Worm (Caenorhabditis elegans) whole organism, L3 larva: ENCODE results near the gene F53F1.2.

Experiments used
- aly-2 ChIP-seq: fragments of 150-350 bp; optimal IDR thresholded peaks from 2 replicates; lab custom pipeline; 2014; ENCODE audit warnings: missing biosample characterization, missing genetic modification characterization
- ama-1 ChIP-seq: fragments of 150-350 bp; optimal IDR thresholded peaks from 2 replicates; lab custom pipeline; 2018
- ceh-16 ChIP-seq: sonication (generic microtip); optimal IDR thresholded peaks from 2 replicates; lab custom pipeline; 2017; ENCODE audit warnings: missing biosample characterization, missing genetic modification characterization
- ceh-28 ChIP-seq: fragments of 150-350 bp; optimal IDR thresholded peaks from 2 replicates; lab custom pipeline; 2014; ENCODE audit warnings: missing biosample characterization, missing genetic modification reagents, missing genetic modification characterization
- daf-12 ChIP-seq: fragments of 150-350 bp; optimal IDR thresholded peaks from 2 replicates; lab custom pipeline; 2014; ENCODE audit warnings: missing biosample characterization, missing genetic modification reagents, missing genetic modification characterization
- elt-1 ChIP-seq: fragments of 150-350 bp; optimal IDR thresholded peaks from 2 replicates; lab custom pipeline; 2014; ENCODE audit warnings: missing biosample characterization, missing genetic modification characterization
- eor-1 ChIP-seq, 2 experiments: fragments of 150-350 bp; optimal IDR thresholded peaks; 2 replicates each; lab custom pipeline; 2014 to 2018; ENCODE audit warnings: missing biosample characterization in 2 of 2, missing genetic modification characterization in 2 of 2
- fkh-10 ChIP-seq: sonication (generic microtip); optimal IDR thresholded peaks from 2 replicates; lab custom pipeline; 2017; ENCODE audit warnings: missing biosample characterization, missing genetic modification reagents, missing genetic modification characterization
- fkh-2 ChIP-seq: fragments of 150-350 bp; optimal IDR thresholded peaks from 2 replicates; lab custom pipeline; 2014; ENCODE audit warnings: missing biosample characterization, missing genetic modification reagents, missing genetic modification characterization
- fos-1 ChIP-seq: fragments of 150-350 bp; optimal IDR thresholded peaks from 2 replicates; lab custom pipeline; 2014; ENCODE audit warnings: missing biosample characterization, missing genetic modification characterization
- hmg-11 ChIP-seq: sonication (generic microtip); optimal IDR thresholded peaks from 2 replicates; lab custom pipeline; 2016; ENCODE audit warnings: missing genetic modification characterization, missing compliant biosample characterization
- jun-1 ChIP-seq: fragments of 150-350 bp; optimal IDR thresholded peaks from 2 replicates; lab custom pipeline; 2014; ENCODE audit warnings: missing biosample characterization, missing genetic modification reagents, missing genetic modification characterization
- lin-39 ChIP-seq: fragments of 150-350 bp; optimal IDR thresholded peaks from 2 replicates; lab custom pipeline; 2018; ENCODE audit warnings: missing biosample characterization, missing genetic modification reagents, missing genetic modification characterization
- lsy-12 ChIP-seq: sonication (generic microtip); optimal IDR thresholded peaks from 2 replicates; lab custom pipeline; 2016; ENCODE audit warnings: mild to moderate bottlenecking, missing genetic modification characterization, missing compliant biosample characterization
- mdl-1 ChIP-seq: fragments of 150-350 bp; optimal IDR thresholded peaks from 2 replicates; lab custom pipeline; 2014; ENCODE audit warnings: missing biosample characterization, missing genetic modification characterization
- mml-1 ChIP-seq: fragments of 150-350 bp; sonication (generic microtip); optimal IDR thresholded peaks from 3 replicates; lab custom pipeline; 2014; ENCODE audit warnings: missing biosample characterization, missing genetic modification characterization
- nfya-1 ChIP-seq: sonication (generic microtip); optimal IDR thresholded peaks from 2 replicates; lab custom pipeline; 2017; ENCODE audit warnings: missing genetic modification characterization, mild to moderate bottlenecking, missing compliant biosample characterization, antibody characterized with exemption, moderate library complexity; ENCODE audit not compliant: insufficient read depth
- nhr-11 ChIP-seq: fragments of 150-350 bp; optimal IDR thresholded peaks from 2 replicates; lab custom pipeline; 2014; ENCODE audit warnings: missing biosample characterization, missing genetic modification characterization
- nhr-23 ChIP-seq: fragments of 150-350 bp; optimal IDR thresholded peaks from 2 replicates; lab custom pipeline; 2014; ENCODE audit warnings: missing biosample characterization, missing genetic modification reagents, missing genetic modification characterization
- nhr-237 ChIP-seq: fragments of 150-350 bp; optimal IDR thresholded peaks from 2 replicates; lab custom pipeline; 2014; ENCODE audit warnings: missing biosample characterization, missing genetic modification characterization
- nhr-25 ChIP-seq: sonication (generic microtip); optimal IDR thresholded peaks from 2 replicates; lab custom pipeline; 2017; ENCODE audit warnings: missing biosample characterization, missing genetic modification characterization
- nhr-43 ChIP-seq: sonication (generic microtip); optimal IDR thresholded peaks from 2 replicates; lab custom pipeline; 2016; ENCODE audit warnings: mild to moderate bottlenecking, missing genetic modification characterization, missing compliant biosample characterization; ENCODE audit not compliant: poor library complexity, severe bottlenecking
- nhr-76 ChIP-seq: fragments of 150-350 bp; sonication (generic microtip); optimal IDR thresholded peaks from 5 replicates; lab custom pipeline; 2014; ENCODE audit warnings: missing biosample characterization, missing genetic modification characterization
- nhr-77 ChIP-seq: fragments of 150-350 bp; optimal IDR thresholded peaks from 2 replicates; lab custom pipeline; 2014; ENCODE audit warnings: missing biosample characterization, missing genetic modification characterization
- pha-4 ChIP-seq: fragments of 150-350 bp; optimal IDR thresholded peaks from 2 replicates; lab custom pipeline; 2014; ENCODE audit warnings: missing biosample characterization, missing genetic modification reagents, missing genetic modification characterization
- pqm-1 ChIP-seq: fragments of 150-350 bp; optimal IDR thresholded peaks from 2 replicates; lab custom pipeline; 2017; ENCODE audit warnings: missing biosample characterization, missing genetic modification characterization, inconsistent platforms
- sea-2 ChIP-seq: fragments of 150-350 bp; sonication (generic microtip); optimal IDR thresholded peaks from 4 replicates; lab custom pipeline; 2014; ENCODE audit warnings: missing biosample characterization, missing genetic modification reagents, missing genetic modification characterization
- tbx-2 ChIP-seq: sonication (generic microtip); optimal IDR thresholded peaks from 2 replicates; lab custom pipeline; 2016; ENCODE audit warnings: mild to moderate bottlenecking, missing genetic modification characterization, missing compliant biosample characterization
- unc-62 ChIP-seq: fragments of 150-350 bp; sonication (generic microtip); optimal IDR thresholded peaks from 4 replicates; lab custom pipeline; 2014; ENCODE audit warnings: missing biosample characterization, missing genetic modification reagents, missing genetic modification characterization
- zag-1 ChIP-seq: fragments of 150-350 bp; optimal IDR thresholded peaks from 2 replicates; lab custom pipeline; 2014; ENCODE audit warnings: missing biosample characterization, missing genetic modification characterization
- ztf-11 ChIP-seq: fragments of 150-350 bp; optimal IDR thresholded peaks from 2 replicates; lab custom pipeline; 2014; ENCODE audit warnings: missing biosample characterization, missing genetic modification characterization

Gene F53F1.2

DNA sequence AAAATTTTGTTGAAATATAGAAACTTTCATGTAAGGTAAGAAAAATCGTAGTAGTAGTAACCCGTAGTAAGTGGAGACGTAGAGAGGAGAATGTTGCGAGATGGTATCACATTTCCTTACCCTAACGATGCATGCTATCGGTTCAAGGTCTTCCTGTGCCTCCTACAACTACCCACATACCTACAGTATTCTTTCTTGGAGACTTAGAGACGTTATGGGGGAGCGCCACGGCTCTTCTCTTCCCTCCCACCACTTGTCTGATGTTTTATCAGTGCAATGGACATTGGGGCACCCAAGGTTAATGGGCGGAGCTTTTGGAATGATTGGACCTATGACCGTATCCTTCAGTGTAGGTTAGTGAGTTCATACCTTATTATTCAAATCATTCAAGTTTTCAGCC lies 15.7 kb upstream of the F53F1.2 start:
- no peak for TF ChIP-seq pha-4 (tag; lab: Kevin White, UChicago)
- TF ChIP-seq nhr-43 (tag; lab: Kevin White, UChicago) = peak; percentile 26
- TF ChIP-seq fos-1 = no peak
- TF ChIP-seq eor-1 (tag; optimal IDR thresholded peaks at IDR 0.05; lab: Kevin White, UChicago) = no peak
- peak; percentile 56 for TF ChIP-seq nfya-1 (tag; lab: Kevin White, UChicago)
- TF ChIP-seq ztf-11 (tag; lab: Kevin White, UChicago) = no peak
- no peak for TF ChIP-seq daf-12 (tag; lab: Kevin White, UChicago)
- no peak for TF ChIP-seq nhr-77 (tag; lab: Kevin White, UChicago)
- TF ChIP-seq unc-62 (GFP tag; lab: Kevin White, UChicago) = no peak
- no peak for TF ChIP-seq pqm-1 (tag; lab: Kevin White, UChicago)
- peak; percentile 63 for TF ChIP-seq nhr-25
- no peak for TF ChIP-seq ama-1 (lab: Kevin White, UChicago)

- TF ChIP-seq jun-1 (tag; lab: Kevin White, UChicago) (peak; percentile 1), nhr-11 (tag; lab: Kevin White, UChicago) (no peak), ama-1 (lab: Kevin White, UChicago) (peak; percentile 54), aly-2 (tag; lab: Kevin White, UChicago) (no peak), mml-1 (tag; lab: Kevin White, UChicago) (no peak), ceh-16 (no peak), nhr-25 (peak; percentile 69), lin-39 (tag; lab: Kevin White, UChicago) (peak; percentile 36), nhr-43 (tag; lab: Kevin White, UChicago) (peak; percentile 45), nhr-237 (tag; lab: Kevin White, UChicago) (no peak), fkh-10 (GFP tag; lab: Kevin White, UChicago) (peak; percentile 26), mdl-1 (no peak), nhr-77 (tag; lab: Kevin White, UChicago) (no peak), nhr-76 (tag; lab: Kevin White, UChicago) (no peak), zag-1 (no peak), eor-1 (tag; optimal IDR thresholded peaks at IDR 0.05; lab: Kevin White, UChicago) (no peak), nhr-23 (tag; lab: Kevin White, UChicago) (peak; percentile 51)
- TF ChIP-seq, all 47 proteins: peak for 7
These were observed 15.0 kb upstream of the F53F1.2 start, which contains the start of gene somi-1 for ce11 chrV:13391378-13392258. Gene somi-1, minus strand, starts transcription at chrV:13391395.

DNA sequence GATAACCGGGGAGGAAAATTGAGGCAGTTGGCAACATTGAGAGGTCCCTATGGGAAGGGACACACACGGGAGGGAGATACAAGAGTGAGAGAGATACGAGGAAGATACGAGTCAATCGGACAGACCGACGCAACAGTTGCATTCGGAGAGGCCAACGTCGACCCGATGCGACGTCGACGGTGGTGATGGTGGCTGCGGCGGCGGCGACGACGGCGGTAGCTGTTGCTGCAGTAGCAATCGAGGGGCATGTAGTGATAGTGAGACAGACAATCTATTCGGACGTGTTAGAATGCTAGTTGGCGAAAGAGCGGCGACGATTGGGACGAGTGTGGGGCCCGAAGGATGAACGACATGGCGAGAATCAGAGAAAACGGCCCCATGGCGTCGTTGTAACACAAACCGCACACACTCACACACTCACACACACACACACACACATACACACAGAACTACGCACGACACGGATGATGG lies 13.2 kb upstream of the F53F1.2 start:
- TF ChIP-seq nhr-11 (tag; lab: Kevin White, UChicago) = no peak
- TF ChIP-seq nhr-23 (tag; lab: Kevin White, UChicago) = peak; percentile 33
- peak; percentile 45 for TF ChIP-seq nfya-1 (tag; lab: Kevin White, UChicago)
- TF ChIP-seq lin-39 (tag; lab: Kevin White, UChicago) = peak; percentile 17
- peak; percentile 8 for TF ChIP-seq lsy-12 (tag; lab: Kevin White, UChicago)
- TF ChIP-seq fkh-2 (tag; lab: Kevin White, UChicago) = no peak
- peak; percentile 2 for TF ChIP-seq ceh-28 (tag; lab: Kevin White, UChicago)

ce11 chrV:13394968-13395367 lies 11.6 kb upstream of the F53F1.2 start:
- TF ChIP-seq tbx-2 (tag; lab: Kevin White, UChicago) (no peak), nfya-1 (tag; lab: Kevin White, UChicago) (no peak), sea-2 (GFP tag; lab: Kevin White, UChicago) (no peak)

- TF ChIP-seq nhr-23 (tag; lab: Kevin White, UChicago) = no peak
- peak; percentile 38 for TF ChIP-seq nfya-1 (tag; lab: Kevin White, UChicago)
- TF ChIP-seq lin-39 (tag; lab: Kevin White, UChicago) = peak; percentile 21
- TF ChIP-seq pha-4 (tag; lab: Kevin White, UChicago) = no peak
- TF ChIP-seq nhr-77 (tag; lab: Kevin White, UChicago) = no peak
- peak; percentile 30 for TF ChIP-seq hmg-11 (tag; lab: Kevin White, UChicago)
- TF ChIP-seq nhr-11 (tag; lab: Kevin White, UChicago) = no peak
- no peak for TF ChIP-seq elt-1 (tag; lab: Kevin White, UChicago)
- TF ChIP-seq aly-2 (tag; lab: Kevin White, UChicago) = no peak
These were observed 10.2 kb upstream of the F53F1.2 start for ce11 chrV:13396426-13396825.
